Worm (Caenorhabditis elegans): ENCODE measurements around the gene F09C6.15.

- TF ChIP-seq mab-9 (GFP tag; IDR thresholded peaks at IDR 0.05): no peak
- no peak for TF ChIP-seq elt-2 (tag; optimal IDR thresholded peaks at IDR 0.05)
- no peak for TF ChIP-seq zag-1 (tag; optimal IDR thresholded peaks at IDR 0.05)
- no peak for TF ChIP-seq nhr-28 (tag; optimal IDR thresholded peaks at IDR 0.05)
- TF ChIP-seq dpl-1 (GFP tag; optimal IDR thresholded peaks at IDR 0.05): no peak
- TF ChIP-seq lsy-2 (tag; optimal IDR thresholded peaks at IDR 0.05): no peak
- TF ChIP-seq nhr-76 (tag; optimal IDR thresholded peaks at IDR 0.05): no peak
- no peak for TF ChIP-seq elt-3 (tag; optimal IDR thresholded peaks at IDR 0.05)
- TF ChIP-seq ets-5 (GFP tag; IDR thresholded peaks at IDR 0.05): no peak
- TF ChIP-seq dsc-1 (tag; optimal IDR thresholded peaks at IDR 0.05): no peak
Observed at ce11 chrV:16882260-16882918, 11.2 kb upstream of the F09C6.15 start, which contains the start of the genes F09C6.11 and F09C6.12.

Data from whole organism, L1 larva.